Fruit fly (Drosophila melanogaster) whole organism, wandering third instar larva: ENCODE measurements around the gene CG32820.

Source experiments
- CG32264 ChIP-seq: fragments of 200-800 bp; sonication (Bioruptor generic); optimal IDR thresholded peaks from 2 replicates; lab custom pipeline; 2016; ENCODE audit warnings: missing biosample characterization, missing genetic modification characterization
- CG9705 ChIP-seq: fragments of 200-800 bp; sonication (Bioruptor generic); optimal IDR thresholded peaks from 2 replicates; lab custom pipeline; 2018; ENCODE audit warnings: missing biosample characterization, mild to moderate bottlenecking, missing genetic modification characterization
- Dfd ChIP-seq: fragments of >200 bp; optimal IDR thresholded peaks from 2 replicates; lab custom pipeline; 2017; ENCODE audit warnings: missing biosample characterization, missing genetic modification characterization
- Hnf4 ChIP-seq: fragments of 200-800 bp; sonication (Bioruptor generic); optimal IDR thresholded peaks from 2 replicates; lab custom pipeline; 2016; ENCODE audit warnings: missing biosample characterization, mild to moderate bottlenecking, missing genetic modification characterization
- Hr83 ChIP-seq: fragments of 200-300 bp; sonication (Bioruptor generic); optimal IDR thresholded peaks from 2 replicates; lab custom pipeline; 2016; ENCODE audit warnings: missing biosample characterization, mild to moderate bottlenecking, missing genetic modification characterization, moderate library complexity; ENCODE audit not compliant: poor library complexity, severe bottlenecking
- Jra ChIP-seq: sonication (Bioruptor generic); optimal IDR thresholded peaks from 2 replicates; lab custom pipeline; 2016; ENCODE audit warnings: missing biosample characterization, missing genetic modification characterization
- Myc ChIP-seq: fragments of >200 bp; optimal IDR thresholded peaks from 2 replicates; lab custom pipeline; 2017
- dl ChIP-seq, 2 experiments: fragments of 175-275, 200-275 bp in 1 of 2; fragments of 200-275 bp in 1 of 2; sonication (Bioruptor generic); optimal IDR thresholded peaks; lab custom pipeline; 2018; ENCODE audit warnings: mild to moderate bottlenecking in 2 of 2, missing biosample characterization in 2 of 2, missing genetic modification characterization in 2 of 2, moderate library complexity in 2 of 2; ENCODE audit not compliant: partially characterized antibody in 2 of 2, insufficient read depth in 1 of 2
- ey ChIP-seq: fragments of 200-800 bp; sonication (Bioruptor generic); optimal IDR thresholded peaks from 2 replicates; lab custom pipeline; 2016; ENCODE audit warnings: missing biosample characterization, missing genetic modification characterization
- fru ChIP-seq: fragments of 200-800 bp; sonication (Bioruptor generic); optimal IDR thresholded peaks from 3 replicates; lab custom pipeline; 2016; ENCODE audit warnings: missing biosample characterization, mild to moderate bottlenecking, missing genetic modification characterization
- h ChIP-seq: fragments of 200-800 bp; sonication (Bioruptor generic); optimal IDR thresholded peaks from 3 replicates; lab custom pipeline; 2016; ENCODE audit warnings: missing biosample characterization, mild to moderate bottlenecking, missing genetic modification characterization
- lola ChIP-seq: fragments of >200 bp; optimal IDR thresholded peaks from 2 replicates; lab custom pipeline; 2017; ENCODE audit warnings: missing biosample characterization, missing genetic modification characterization
- pan ChIP-seq: fragments of >200 bp; optimal IDR thresholded peaks from 2 replicates; lab custom pipeline; 2017
- rgr ChIP-seq: fragments of 200-800 bp; sonication (Bioruptor generic); optimal IDR thresholded peaks from 3 replicates; lab custom pipeline; 2016; ENCODE audit warnings: missing biosample characterization, mild to moderate bottlenecking, missing genetic modification characterization

DNA sequence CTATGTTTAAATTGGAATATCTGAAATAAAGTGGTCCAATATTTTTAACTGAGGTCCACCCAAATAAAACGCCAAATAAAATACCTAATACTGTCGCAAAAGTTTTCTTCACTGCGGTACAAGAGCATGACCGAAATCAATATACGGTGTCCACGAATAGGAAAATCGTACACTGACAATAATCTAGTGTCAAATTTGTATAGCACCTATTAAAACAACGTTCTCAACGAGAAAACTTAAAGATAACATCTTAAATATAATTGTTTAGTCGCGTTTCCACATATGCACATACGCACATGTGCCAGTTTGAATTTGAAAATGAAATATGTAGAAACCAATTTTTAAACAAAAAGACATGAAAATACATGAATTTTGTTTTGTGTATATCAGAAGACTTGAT lies 16.4 kb upstream of the CG32820 start:
- peak; percentile 41 for TF ChIP-seq ey (GFP tag; lab: Kevin White, UChicago)
- TF ChIP-seq Hr83 (GFP tag; lab: Kevin White, UChicago), result no peak
- TF ChIP-seq rgr, result peak; percentile 50
- TF ChIP-seq h, result peak; percentile 61
- TF ChIP-seq CG32264, result no peak
- peak; percentile 37 for TF ChIP-seq Hnf4 (GFP tag; lab: Kevin White, UChicago)
- TF ChIP-seq dl (GFP tag; optimal IDR thresholded peaks at IDR 0.05; lab: Kevin White, UChicago; ENCODE audit: insufficient read depth in 1 of 2, partially characterized antibody in 2 of 2), result no peak
- TF ChIP-seq Jra (GFP tag; lab: Kevin White, UChicago), result no peak
- TF ChIP-seq lola, result no peak
- TF ChIP-seq fru (GFP tag; lab: Kevin White, UChicago), result peak; percentile 55
- TF ChIP-seq Myc, result no peak
- no peak for TF ChIP-seq pan (lab: Kevin White, UChicago)
- no peak for TF ChIP-seq Dfd (GFP tag; lab: Kevin White, UChicago)
- peak; percentile 61 for TF ChIP-seq CG9705 (GFP tag; lab: Kevin White, UChicago)
